Worm (Caenorhabditis elegans) whole organism, late embryonic: Measurements from ENCODE around the gene rbg-3.

ENCODE experiments used
- ceh-18 ChIP-seq: sonication (generic microtip); optimal IDR thresholded peaks from 2 replicates; lab custom pipeline; 2016; ENCODE audit warnings: missing genetic modification characterization, missing compliant biosample characterization
- ceh-9 ChIP-seq: sonication (generic microtip); optimal IDR thresholded peaks from 2 replicates; lab custom pipeline; 2016; ENCODE audit warnings: mild to moderate bottlenecking, missing genetic modification characterization, inconsistent platforms, missing compliant biosample characterization
- ets-4 ChIP-seq: sonication (generic microtip); optimal IDR thresholded peaks from 2 replicates; lab custom pipeline; 2016; ENCODE audit warnings: missing genetic modification characterization, missing compliant biosample characterization
- hlh-15 ChIP-seq: sonication (generic microtip); optimal IDR thresholded peaks from 2 replicates; lab custom pipeline; 2016; ENCODE audit warnings: missing genetic modification characterization, missing compliant biosample characterization
- nfya-1 ChIP-seq: sonication (generic microtip); optimal IDR thresholded peaks from 2 replicates; lab custom pipeline; 2017; ENCODE audit warnings: missing genetic modification characterization, mild to moderate bottlenecking, missing compliant biosample characterization, antibody characterized with exemption, moderate library complexity
- nhr-232 ChIP-seq: sonication (generic microtip); optimal IDR thresholded peaks from 2 replicates; lab custom pipeline; 2016; ENCODE audit warnings: missing genetic modification characterization, missing compliant biosample characterization
- pat-9 ChIP-seq: fragments of 200-800 bp; sonication (Bioruptor generic); optimal IDR thresholded peaks from 2 replicates; lab custom pipeline; 2018; ENCODE audit warnings: mild to moderate bottlenecking, missing genetic modification characterization, moderate library complexity, missing compliant biosample characterization
- syd-9 ChIP-seq: sonication (generic microtip); optimal IDR thresholded peaks from 2 replicates; lab custom pipeline; 2016; ENCODE audit warnings: mild to moderate bottlenecking, missing genetic modification characterization, moderate library complexity, missing compliant biosample characterization
- tbx-7 ChIP-seq: sonication (generic microtip); optimal IDR thresholded peaks from 2 replicates; lab custom pipeline; 2016; ENCODE audit warnings: missing genotype, missing genetic modification characterization, missing compliant biosample characterization

ce11 chrIII:4802707-4803106, 48.5 kb downstream of the rbg-3 start, which contains the start of gene metl-5:
- TF ChIP-seq nfya-1 (tag; lab: Kevin White, UChicago) (no peak), pat-9 (tag; lab: Kevin White, UChicago) (no peak), ceh-9 (no peak), ceh-18 (tag; lab: Kevin White, UChicago) (no peak), hlh-15 (tag; lab: Kevin White, UChicago) (no peak), tbx-7 (tag; lab: Kevin White, UChicago) (no peak), ets-4 (tag; lab: Kevin White, UChicago) (no peak), syd-9 (tag; lab: Kevin White, UChicago) (no peak), nhr-232 (tag; lab: Kevin White, UChicago) (no peak)
